Worm (Caenorhabditis elegans) whole organism, L1 larva: Measurements from ENCODE around the gene F01G4.4.

Source experiments
- C16A3.4 ChIP-seq: fragments of 150-350 bp; optimal IDR thresholded peaks from 2 replicates; lab custom pipeline; 2014; ENCODE audit warnings: missing biosample characterization, missing genetic modification characterization
- C34B4.2 ChIP-seq: sonication (generic microtip); optimal IDR thresholded peaks from 2 replicates; lab custom pipeline; 2017; ENCODE audit warnings: mild to moderate bottlenecking, missing genetic modification characterization, missing compliant biosample characterization
- Y116A8C.19 ChIP-seq: sonication (generic microtip); optimal IDR thresholded peaks from 2 replicates; lab custom pipeline; 2016; ENCODE audit warnings: missing compliant biosample characterization, missing genetic modification characterization, borderline replicate concordance
- aly-2 ChIP-seq: fragments of 150-350 bp; optimal IDR thresholded peaks from 2 replicates; lab custom pipeline; 2014; ENCODE audit warnings: missing biosample characterization, missing genetic modification characterization
- ama-1 ChIP-seq: fragments of 150-350 bp; optimal IDR thresholded peaks from 2 replicates; lab custom pipeline; 2014
- ceh-63 ChIP-seq: fragments of 200-800 bp; sonication (Bioruptor generic); optimal IDR thresholded peaks from 2 replicates; lab custom pipeline; 2018; ENCODE audit warnings: mild to moderate bottlenecking, missing genetic modification characterization, missing compliant biosample characterization
- ceh-82 ChIP-seq, 3 experiments: fragments of 150-350 bp in 1 of 3; sonication (generic microtip) in 2 of 3; optimal IDR thresholded peaks; 2 replicates each; lab custom pipeline; 2014 to 2017; ENCODE audit warnings: missing biosample characterization in 3 of 3, missing genetic modification characterization in 3 of 3
- ces-1 ChIP-seq: fragments of 150-350 bp; optimal IDR thresholded peaks from 2 replicates; lab custom pipeline; 2014; ENCODE audit warnings: missing biosample characterization, missing genetic modification reagents, missing genetic modification characterization
- dpl-1 ChIP-seq, 3 experiments: fragments of 150-350 bp in 2 of 3; sonication (generic microtip) in 1 of 3; optimal IDR thresholded peaks; 2 replicates each; lab custom pipeline; 2014 to 2017; ENCODE audit warnings: missing biosample characterization in 3 of 3, missing genetic modification characterization in 3 of 3, missing genetic modification reagents in 3 of 3
- dsc-1 ChIP-seq: sonication (generic microtip); optimal IDR thresholded peaks from 2 replicates; lab custom pipeline; 2016; ENCODE audit warnings: mild to moderate bottlenecking, missing genetic modification characterization, missing compliant biosample characterization
- efl-1 ChIP-seq, 4 experiments: fragments of 150-350 bp; optimal IDR thresholded peaks in 3 of 4; peaks in 1 of 4; 1 replicate in 1 of 4; 2 replicates in 3 of 4; lab custom pipeline; 2014; ENCODE audit warnings: missing biosample characterization in 2 of 4, missing genetic modification characterization in 2 of 4, missing genetic modification reagents in 2 of 4
- efl-3 ChIP-seq: fragments of 200-800 bp; sonication (Bioruptor generic); optimal IDR thresholded peaks from 2 replicates; lab custom pipeline; 2018; ENCODE audit warnings: mild to moderate bottlenecking, missing genetic modification characterization, missing compliant biosample characterization
- egl-27 ChIP-seq, 2 experiments: fragments of 150-350 bp in 1 of 2; sonication (generic microtip); optimal IDR thresholded peaks; 3 replicates each; lab custom pipeline; 2017 to 2018; ENCODE audit warnings: missing biosample characterization in 2 of 2, missing genetic modification characterization in 2 of 2, missing genetic modification reagents in 2 of 2
- elt-3 ChIP-seq, 6 experiments: fragments of 150-350 bp in 1 of 6; sonication (generic microtip); optimal IDR thresholded peaks; 2 replicates each; lab custom pipeline; 2017 to 2018; ENCODE audit warnings: missing biosample characterization in 6 of 6, missing genetic modification characterization in 6 of 6, inconsistent platforms in 1 of 6
- ets-5 ChIP-seq: fragments of 200-800 bp; sonication (Bioruptor generic); IDR thresholded peaks from 2 replicates; pipeline ENCODE4 v1.3.6; 2022; ENCODE audit warnings: missing genetic modification characterization, missing compliant biosample characterization
- fkh-10 ChIP-seq: sonication (generic microtip); optimal IDR thresholded peaks from 2 replicates; lab custom pipeline; 2017; ENCODE audit warnings: missing biosample characterization, missing genetic modification reagents, missing genetic modification characterization
- grh-1 ChIP-seq: fragments of 200-800 bp; sonication (Bioruptor generic); IDR thresholded peaks from 2 replicates; pipeline ENCODE4 v1.3.6; 2022; ENCODE audit warnings: missing genetic modification reagents, missing genetic modification characterization, missing compliant biosample characterization
- hlh-17 ChIP-seq: fragments of 200-800 bp; sonication (Bioruptor generic); optimal IDR thresholded peaks from 2 replicates; lab custom pipeline; 2018; ENCODE audit warnings: missing genetic modification characterization, mild to moderate bottlenecking, missing compliant biosample characterization, moderate library complexity, borderline replicate concordance
- isw-1 ChIP-seq: fragments of 200-800 bp; sonication (Bioruptor generic); IDR thresholded peaks from 2 replicates; pipeline ENCODE4 v1.3.6; 2022; ENCODE audit warnings: missing genetic modification characterization, missing compliant biosample characterization
- jun-1 ChIP-seq: fragments of 150-350 bp; optimal IDR thresholded peaks from 2 replicates; lab custom pipeline; 2014; ENCODE audit warnings: missing biosample characterization, missing genetic modification reagents, missing genetic modification characterization
- lin-13 ChIP-seq: fragments of 150-350 bp; optimal IDR thresholded peaks from 2 replicates; lab custom pipeline; 2014; ENCODE audit warnings: missing biosample characterization, missing genetic modification reagents, missing genetic modification characterization
- lin-14 ChIP-seq: fragments of 200-800 bp; sonication (Bioruptor generic); optimal IDR thresholded peaks from 2 replicates; lab custom pipeline; 2018; ENCODE audit warnings: mild to moderate bottlenecking, missing genetic modification characterization, moderate library complexity, missing compliant biosample characterization
- lin-15B ChIP-seq: fragments of 150-350 bp; sonication (generic microtip); optimal IDR thresholded peaks from 3 replicates; lab custom pipeline; 2014; ENCODE audit warnings: missing biosample characterization, missing genetic modification characterization
- lin-35 ChIP-seq, 2 experiments: fragments of 150-350 bp; optimal IDR thresholded peaks; 2 replicates each; lab custom pipeline; 2014; ENCODE audit warnings: missing biosample characterization in 2 of 2, missing genetic modification characterization in 2 of 2, missing genetic modification reagents in 2 of 2
- lin-39 ChIP-seq: fragments of 150-350 bp; optimal IDR thresholded peaks from 2 replicates; lab custom pipeline; 2014; ENCODE audit warnings: missing biosample characterization, missing genetic modification reagents, missing genetic modification characterization
- lsy-2 ChIP-seq, 2 experiments: fragments of 150-350 bp; optimal IDR thresholded peaks; 2 replicates each; lab custom pipeline; 2014; ENCODE audit warnings: missing biosample characterization in 2 of 2, missing genetic modification characterization in 2 of 2
- mef-2 ChIP-seq: fragments of 150-350 bp; optimal IDR thresholded peaks from 2 replicates; lab custom pipeline; 2014; ENCODE audit warnings: missing biosample characterization, missing genetic modification characterization
- nhr-11 ChIP-seq: fragments of 150-350 bp; optimal IDR thresholded peaks from 2 replicates; lab custom pipeline; 2014; ENCODE audit warnings: missing biosample characterization, missing genetic modification characterization
- nhr-12 ChIP-seq: sonication (generic microtip); optimal IDR thresholded peaks from 2 replicates; lab custom pipeline; 2017; ENCODE audit warnings: missing biosample characterization, missing genetic modification characterization
- nhr-19 ChIP-seq: fragments of 200-800 bp; sonication (Bioruptor generic); conservative IDR thresholded peaks from 2 replicates; pipeline ENCODE4 v1.3.6; 2022; ENCODE audit warnings: missing genetic modification characterization, missing compliant biosample characterization
- nhr-28 ChIP-seq: fragments of 150-350 bp; optimal IDR thresholded peaks from 2 replicates; lab custom pipeline; 2014; ENCODE audit warnings: missing biosample characterization, missing genetic modification characterization
- nhr-47 ChIP-seq: sonication (generic microtip); optimal IDR thresholded peaks from 2 replicates; lab custom pipeline; 2016; ENCODE audit warnings: mild to moderate bottlenecking, missing genetic modification characterization, moderate library complexity, missing compliant biosample characterization
- nhr-71 ChIP-seq: sonication (generic microtip); optimal IDR thresholded peaks from 2 replicates; lab custom pipeline; 2016; ENCODE audit warnings: mild to moderate bottlenecking, missing genetic modification characterization, moderate library complexity, missing compliant biosample characterization
- pqm-1 ChIP-seq: sonication (generic microtip); optimal IDR thresholded peaks from 3 replicates; lab custom pipeline; 2017; ENCODE audit warnings: missing biosample characterization, missing genetic modification characterization
- rnt-1 ChIP-seq: sonication (generic microtip); optimal IDR thresholded peaks from 2 replicates; lab custom pipeline; 2016; ENCODE audit warnings: mild to moderate bottlenecking, missing genetic modification characterization, moderate library complexity, missing compliant biosample characterization
- snu-23 ChIP-seq: sonication (generic microtip); optimal IDR thresholded peaks from 2 replicates; lab custom pipeline; 2016; ENCODE audit warnings: missing genetic modification characterization, missing compliant biosample characterization
- sptf-1 ChIP-seq: fragments of 150-350 bp; optimal IDR thresholded peaks from 2 replicates; lab custom pipeline; 2014; ENCODE audit warnings: missing biosample characterization, missing genetic modification characterization
- sup-37 ChIP-seq: fragments of 200-800 bp; sonication (Bioruptor generic); optimal IDR thresholded peaks from 2 replicates; lab custom pipeline; 2018; ENCODE audit warnings: mild to moderate bottlenecking, missing genetic modification characterization, missing compliant biosample characterization
- tbx-2 ChIP-seq: sonication (generic microtip); optimal IDR thresholded peaks from 2 replicates; lab custom pipeline; 2016; ENCODE audit warnings: missing genetic modification characterization, missing compliant biosample characterization
- tlp-1 ChIP-seq: fragments of 150-350 bp; optimal IDR thresholded peaks from 2 replicates; lab custom pipeline; 2014; ENCODE audit warnings: missing biosample characterization, missing genetic modification characterization
- unc-130 ChIP-seq: fragments of 150-350 bp; optimal IDR thresholded peaks from 2 replicates; lab custom pipeline; 2017; ENCODE audit warnings: missing biosample characterization, missing genetic modification characterization, inconsistent platforms
- unc-30 ChIP-seq: sonication (generic microtip); optimal IDR thresholded peaks from 2 replicates; lab custom pipeline; 2017; ENCODE audit warnings: missing biosample characterization, missing genetic modification characterization
- xbp-1 ChIP-seq: sonication (generic microtip); optimal IDR thresholded peaks from 2 replicates; lab custom pipeline; 2016; ENCODE audit warnings: missing genetic modification characterization, missing compliant biosample characterization
- ztf-11 ChIP-seq, 2 experiments: sonication (generic microtip); optimal IDR thresholded peaks; 2 replicates each; lab custom pipeline; 2016 to 2017; ENCODE audit warnings: missing genetic modification characterization in 2 of 2, missing biosample characterization in 1 of 2, missing compliant biosample characterization in 1 of 2
- ztf-4 ChIP-seq: fragments of 150-350 bp; optimal IDR thresholded peaks from 2 replicates; lab custom pipeline; 2014; ENCODE audit warnings: missing biosample characterization, missing genetic modification characterization

Gene F01G4.4

DNA sequence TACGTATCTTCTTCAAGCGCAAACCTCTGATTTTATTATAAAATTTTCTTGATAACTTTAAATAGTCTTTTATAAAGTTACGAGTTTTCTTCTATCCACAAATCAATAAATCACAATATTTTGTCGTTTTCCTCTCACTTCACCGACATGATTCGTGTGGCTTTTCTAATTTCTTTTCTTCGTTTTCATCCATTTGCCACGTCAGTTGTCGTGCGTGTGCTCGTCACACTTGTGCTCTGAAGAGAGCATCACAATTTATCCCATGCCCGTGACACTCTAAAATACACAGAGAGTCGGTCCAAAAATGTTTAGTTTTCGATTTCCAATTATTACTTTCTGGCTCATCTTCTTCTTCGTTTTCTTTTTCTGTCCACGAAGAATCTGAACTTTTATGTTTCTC is 31.2 kb upstream of the F01G4.4 start:
- TF ChIP-seq lin-14 (GFP tag; lab: Kevin White, UChicago) (peak; percentile 46), nhr-11 (tag; lab: Kevin White, UChicago) (no peak), grh-1 (GFP tag; lab: Robert Waterston, UW) (no peak), pqm-1 (no peak), Y116A8C.19 (tag; lab: Kevin White, UChicago) (no peak), isw-1 (GFP tag; lab: Robert Waterston, UW) (no peak), snu-23 (GFP tag; lab: Kevin White, UChicago) (peak; percentile 17), ztf-11 (tag; optimal IDR thresholded peaks at IDR 0.05; lab: Kevin White, UChicago) (no peak), lsy-2 (tag; optimal IDR thresholded peaks at IDR 0.05; lab: Kevin White, UChicago) (peak in 1 of 2 experiments; percentile 42), nhr-71 (tag; lab: Kevin White, UChicago) (peak; percentile 47), elt-3 (tag; optimal IDR thresholded peaks at IDR 0.05; lab: Kevin White, UChicago) (no peak), hlh-17 (GFP tag; lab: Kevin White, UChicago) (no peak), rnt-1 (peak; percentile 62), xbp-1 (tag; lab: Kevin White, UChicago) (peak; percentile 51), aly-2 (no peak), lin-13 (GFP tag; lab: Kevin White, UChicago) (no peak), unc-130 (tag; lab: Kevin White, UChicago) (peak; percentile 55)

DNA sequence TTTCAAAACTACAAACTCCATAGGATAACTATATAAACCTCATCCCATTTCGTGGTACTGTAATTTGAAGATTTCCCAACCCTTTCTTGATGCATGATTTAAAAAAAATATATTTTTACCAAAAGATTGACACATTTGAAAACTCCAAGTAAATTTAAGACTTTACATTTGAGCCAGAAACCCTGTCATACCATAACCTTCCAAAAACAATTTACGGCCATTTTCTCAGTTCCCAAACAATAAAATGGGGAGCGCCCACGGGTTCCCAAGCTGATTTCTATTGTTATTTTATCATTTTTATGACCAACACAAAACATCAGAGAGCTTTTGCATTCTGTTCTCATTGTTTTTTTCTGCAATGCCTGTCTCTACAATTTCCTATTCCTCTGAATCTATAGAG is 30.5 kb upstream of the F01G4.4 start, which contains the start of gene clc-9:
clc-9 (plus strand) TSS at position 301 of the 400 bp plus-strand sequence.
- TF ChIP-seq efl-1 (optimal IDR thresholded peaks at IDR 0.05; lab: Kevin White, UChicago) (no peak), efl-1 (GFP tag; optimal IDR thresholded peaks at IDR 0.05 in 1 of 2; lab: Kevin White, UChicago) (peak in 1 of 2 experiments; percentile 27), C34B4.2 (tag; lab: Kevin White, UChicago) (no peak)
- TF ChIP-seq, all 84 proteins: peak for 1

DNA sequence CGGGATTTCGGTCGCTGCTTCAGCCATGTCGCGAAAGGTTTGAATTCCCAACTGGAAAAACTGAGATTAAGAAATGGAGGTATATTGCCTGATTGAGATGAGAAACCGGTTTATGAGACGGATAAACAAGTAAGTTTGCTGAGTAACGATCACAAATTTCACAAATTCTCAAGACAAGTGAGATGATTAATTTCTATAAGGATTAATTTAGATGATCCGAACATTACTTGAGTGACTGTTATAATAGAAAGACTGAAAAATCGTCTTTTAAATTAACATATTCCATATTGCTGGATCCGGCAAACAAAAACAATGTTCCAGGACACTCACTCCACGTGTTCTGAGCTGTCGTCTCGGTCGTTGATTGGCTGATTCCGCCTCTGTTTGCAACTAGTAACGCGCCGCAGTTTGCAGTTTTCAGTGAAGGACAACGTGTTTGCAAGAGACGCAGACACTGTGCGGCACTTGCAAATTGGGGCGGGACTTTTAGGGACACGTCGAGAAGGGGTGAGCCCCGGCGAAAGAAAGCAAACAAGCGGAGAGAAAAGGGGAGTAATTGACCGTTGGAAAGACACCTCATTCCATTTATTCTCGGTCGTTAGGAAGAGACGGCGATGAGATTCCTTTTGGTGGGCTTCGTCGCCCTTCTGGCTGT is 24.2 kb upstream of the F01G4.4 start, which contains the start of the genes imp-2 and enpl-1:
imp-2 (minus strand) TSS at position 51 of the 655 bp plus-strand sequence.
enpl-1 (plus strand) TSS at position 462 of the 655 bp plus-strand sequence.
- TF ChIP-seq lin-15B (tag; lab: Kevin White, UChicago): peak; percentile 79
- peak; percentile 97 for TF ChIP-seq nhr-71 (tag; lab: Kevin White, UChicago)
- TF ChIP-seq efl-3 (GFP tag; lab: Kevin White, UChicago): no peak
- peak in 1 of 2 experiments; percentile 78 for TF ChIP-seq ztf-11 (tag; optimal IDR thresholded peaks at IDR 0.05; lab: Kevin White, UChicago)
- peak; percentile 86 for TF ChIP-seq C16A3.4 (tag; lab: Kevin White, UChicago)
- peak; percentile 77 to 91 (median 88) for TF ChIP-seq ceh-82 (tag; optimal IDR thresholded peaks at IDR 0.05; lab: Kevin White, UChicago)
- no peak for TF ChIP-seq unc-30 (tag; lab: Kevin White, UChicago)
- no peak for TF ChIP-seq ceh-63 (GFP tag; lab: Kevin White, UChicago)
- TF ChIP-seq ama-1 (lab: Kevin White, UChicago): peak; percentile 30
- no peak for TF ChIP-seq nhr-12
- no peak for TF ChIP-seq ets-5 (GFP tag; lab: Robert Waterston, UW)
- peak; percentile 70 for TF ChIP-seq mef-2 (tag; lab: Kevin White, UChicago)
- peak; percentile 42 for TF ChIP-seq C34B4.2 (tag; lab: Kevin White, UChicago)
- peak; percentile 94 to 97 for TF ChIP-seq lsy-2 (tag; optimal IDR thresholded peaks at IDR 0.05; lab: Kevin White, UChicago)
- TF ChIP-seq nhr-28 (tag; lab: Kevin White, UChicago): no peak
- peak; percentile 95 for TF ChIP-seq snu-23 (GFP tag; lab: Kevin White, UChicago)
- peak; percentile 30 to 31 for TF ChIP-seq egl-27 (tag; optimal IDR thresholded peaks at IDR 0.05; lab: Kevin White, UChicago)
- peak; percentile 94 for TF ChIP-seq nhr-47
- peak; percentile 76 for TF ChIP-seq sup-37 (GFP tag; lab: Kevin White, UChicago)
- peak; percentile 86 for TF ChIP-seq jun-1 (tag; lab: Kevin White, UChicago)
- peak; percentile 91 for TF ChIP-seq grh-1 (GFP tag; lab: Robert Waterston, UW)
- TF ChIP-seq dpl-1 (GFP tag; optimal IDR thresholded peaks at IDR 0.05; lab: Kevin White, UChicago): peak; percentile 60 to 79 (median 78)
- TF ChIP-seq isw-1 (GFP tag; lab: Robert Waterston, UW): peak; percentile 94
- TF ChIP-seq fkh-10 (GFP tag; lab: Kevin White, UChicago): peak; percentile 75
- TF ChIP-seq ztf-4 (tag; lab: Kevin White, UChicago): peak; percentile 75
- TF ChIP-seq dsc-1 (tag; lab: Kevin White, UChicago): peak; percentile 85
- TF ChIP-seq tlp-1: no peak
- TF ChIP-seq sptf-1: no peak
- no peak for TF ChIP-seq ces-1
- TF ChIP-seq lin-39 (tag; lab: Kevin White, UChicago): peak; percentile 72
- peak; percentile 94 for TF ChIP-seq tbx-2 (tag; lab: Kevin White, UChicago)
- peak; percentile 83 to 88 for TF ChIP-seq lin-35 (GFP tag; optimal IDR thresholded peaks at IDR 0.05; lab: Kevin White, UChicago)
- peak; percentile 93 for TF ChIP-seq nhr-19 (GFP tag; lab: Robert Waterston, UW)
- no peak for TF ChIP-seq pqm-1
- TF ChIP-seq Y116A8C.19 (tag; lab: Kevin White, UChicago): no peak
- peak in 3 of 6 experiments; percentile 25 to 91 (median 63) for TF ChIP-seq elt-3 (tag; optimal IDR thresholded peaks at IDR 0.05; lab: Kevin White, UChicago)
